Fruit fly (Drosophila melanogaster) whole organism, embryonic: ENCODE measurements around the gene CG32195.

ENCODE experiments used
- Adf1 ChIP-seq: fragments of 200-800 bp; sonication (Bioruptor generic); IDR thresholded peaks from 2 replicates; pipeline ENCODE4 v1.3.6; 2022; ENCODE audit warnings: missing biosample characterization, missing genetic modification characterization
- Aef1 ChIP-seq: fragments of 200-800 bp; sonication (Bioruptor generic); IDR thresholded peaks from 3 replicates; pipeline ENCODE4 v1.3.6; 2022; ENCODE audit warnings: missing biosample characterization, missing genetic modification characterization
- B-H2 ChIP-seq: fragments of 200-800 bp; sonication (Bioruptor generic); optimal IDR thresholded peaks from 2 replicates; lab custom pipeline; 2018; ENCODE audit warnings: missing biosample characterization, mild to moderate bottlenecking, missing genetic modification characterization
- BEAF-32 ChIP-seq: fragments of 200-800 bp; sonication (Bioruptor generic); optimal IDR thresholded peaks from 3 replicates; lab custom pipeline; 2017; ENCODE audit warnings: missing biosample characterization, missing genetic modification characterization, mild to moderate bottlenecking, moderate library complexity, missing genetic modification reagents
- CG10654 ChIP-seq: fragments of 200-800 bp; sonication (Bioruptor generic); optimal IDR thresholded peaks from 2 replicates; lab custom pipeline; 2016; ENCODE audit warnings: missing biosample characterization, missing genetic modification characterization
- CG11723 ChIP-seq: fragments of 200-800 bp; sonication (Bioruptor generic); optimal IDR thresholded peaks from 2 replicates; lab custom pipeline; 2017; ENCODE audit warnings: missing biosample characterization, mild to moderate bottlenecking, missing genetic modification characterization
- CG12104 ChIP-seq: fragments of 200-800 bp; sonication (Bioruptor generic); optimal IDR thresholded peaks from 3 replicates; lab custom pipeline; 2016; ENCODE audit warnings: missing biosample characterization, missing genetic modification characterization
- CG12744 ChIP-seq: fragments of 200-800 bp; sonication (Bioruptor generic); optimal IDR thresholded peaks from 2 replicates; lab custom pipeline; 2016; ENCODE audit warnings: missing biosample characterization, missing genetic modification characterization
- CG1529 ChIP-seq: fragments of 200-800 bp; sonication (Bioruptor generic); optimal IDR thresholded peaks from 3 replicates; lab custom pipeline; 2018; ENCODE audit warnings: missing biosample characterization, missing genetic modification characterization
- CG1647 ChIP-seq: fragments of 200-800 bp; sonication (Bioruptor generic); optimal IDR thresholded peaks from 3 replicates; lab custom pipeline; 2016; ENCODE audit warnings: missing biosample characterization, missing genetic modification characterization
- CG16779 ChIP-seq: fragments of 200-800 bp; sonication (Bioruptor generic); IDR thresholded peaks from 2 replicates; pipeline ENCODE4 v1.3.6; 2022; ENCODE audit warnings: missing biosample characterization, missing genetic modification characterization
- CG1832 ChIP-seq: fragments of 200-800 bp; sonication (Bioruptor generic); optimal IDR thresholded peaks from 2 replicates; lab custom pipeline; 2017; ENCODE audit warnings: missing biosample characterization, mild to moderate bottlenecking, missing genetic modification characterization, inconsistent platforms
- CG18476 ChIP-seq: fragments of 200-800 bp; sonication (Bioruptor generic); optimal IDR thresholded peaks from 2 replicates; lab custom pipeline; 2016; ENCODE audit warnings: missing biosample characterization, mild to moderate bottlenecking, missing genetic modification characterization
- CG2678 ChIP-seq: fragments of 200-800 bp; sonication (Bioruptor generic); optimal IDR thresholded peaks from 3 replicates; lab custom pipeline; 2019; ENCODE audit warnings: missing biosample characterization, mild to moderate bottlenecking, missing genetic modification characterization, moderate library complexity
- CG31365 ChIP-seq: fragments of 200-800 bp; sonication (Bioruptor generic); optimal IDR thresholded peaks from 2 replicates; lab custom pipeline; 2018; ENCODE audit warnings: missing biosample characterization, mild to moderate bottlenecking, missing genetic modification characterization
- CG4404 ChIP-seq: fragments of 200-800 bp; sonication (Bioruptor generic); IDR thresholded peaks from 2 replicates; pipeline ENCODE4 v1.3.6; 2022; ENCODE audit warnings: missing biosample characterization, missing genetic modification characterization
- CG4707 ChIP-seq: fragments of 200-800 bp; sonication (Bioruptor generic); optimal IDR thresholded peaks from 2 replicates; lab custom pipeline; 2018; ENCODE audit warnings: missing biosample characterization, mild to moderate bottlenecking, missing genetic modification characterization, moderate library complexity
- CG6683 ChIP-seq: fragments of 200-800 bp; sonication (Bioruptor generic); optimal IDR thresholded peaks from 2 replicates; lab custom pipeline; 2017; ENCODE audit warnings: missing biosample characterization, mild to moderate bottlenecking, missing genetic modification characterization, missing genetic modification reagents
- CG6791 ChIP-seq: fragments of 200-800 bp; sonication (Bioruptor generic); IDR thresholded peaks from 3 replicates; pipeline ENCODE4 v1.3.6; 2022; ENCODE audit warnings: missing biosample characterization, missing genetic modification characterization; ENCODE audit not compliant: partially characterized antibody
- CG6813 ChIP-seq: fragments of 200-800 bp; sonication (Bioruptor generic); optimal IDR thresholded peaks from 2 replicates; lab custom pipeline; 2017; ENCODE audit warnings: missing biosample characterization, missing genetic modification characterization, mild to moderate bottlenecking, moderate library complexity, missing genetic modification reagents
- CG8290 ChIP-seq, 3 experiments: fragments of 200-800 bp; sonication (Bioruptor generic); optimal IDR thresholded peaks; 2 replicates each; lab custom pipeline; 2016 to 2019; ENCODE audit warnings: missing biosample characterization in 3 of 3, missing genetic modification characterization in 3 of 3, mild to moderate bottlenecking in 2 of 3, moderate library complexity in 1 of 3
- CHES-1-like ChIP-seq: fragments of 200-800 bp; sonication (Bioruptor generic); optimal IDR thresholded peaks from 2 replicates; lab custom pipeline; 2016; ENCODE audit warnings: missing biosample characterization, missing genetic modification characterization
- CkIIα-i1 ChIP-seq: fragments of 200-800 bp; sonication (Bioruptor generic); IDR thresholded peaks from 2 replicates; pipeline ENCODE4 v1.3.6; 2022; ENCODE audit warnings: missing biosample characterization, missing genetic modification characterization
- Dek ChIP-seq: fragments of 200-800 bp; sonication (Bioruptor generic); optimal IDR thresholded peaks from 3 replicates; lab custom pipeline; 2019; ENCODE audit warnings: missing biosample characterization, mild to moderate bottlenecking, missing genetic modification characterization, moderate library complexity
- Dip3 ChIP-seq: fragments of 200-800 bp; sonication (Bioruptor generic); optimal IDR thresholded peaks from 3 replicates; lab custom pipeline; 2016; ENCODE audit warnings: missing biosample characterization, missing genetic modification characterization
- Fer2 ChIP-seq: fragments of 200-800 bp; sonication (Bioruptor generic); optimal IDR thresholded peaks from 2 replicates; lab custom pipeline; 2018; ENCODE audit warnings: missing biosample characterization, mild to moderate bottlenecking, missing genetic modification characterization, moderate library complexity
- Hr39 ChIP-seq: fragments of >200 bp; optimal IDR thresholded peaks from 2 replicates; lab custom pipeline; 2017
- Mes4 ChIP-seq: fragments of 200-800 bp; sonication (Bioruptor generic); optimal IDR thresholded peaks from 2 replicates; lab custom pipeline; 2016; ENCODE audit warnings: missing biosample characterization, missing genetic modification characterization
- Nf-YA ChIP-seq: fragments of 200-800 bp; sonication (Bioruptor generic); IDR thresholded peaks from 2 replicates; pipeline ENCODE4 v1.3.6; 2022; ENCODE audit warnings: missing biosample characterization, missing genetic modification characterization
- Stat92E ChIP-seq, 3 experiments: fragments of >200 bp in 2 of 3; fragments of 200-800 bp in 1 of 3; sonication (Bioruptor generic) in 1 of 3; optimal IDR thresholded peaks; 2 replicates each; lab custom pipeline; 2017 to 2019; ENCODE audit warnings: missing biosample characterization in 3 of 3, missing genetic modification characterization in 3 of 3, mild to moderate bottlenecking in 1 of 3, moderate library complexity in 1 of 3
- TFAM ChIP-seq: fragments of 200-800 bp; sonication (Bioruptor generic); optimal IDR thresholded peaks from 2 replicates; lab custom pipeline; 2017; ENCODE audit warnings: missing biosample characterization, missing genetic modification characterization, inconsistent platforms
- amos ChIP-seq: fragments of 200-800 bp; sonication (Bioruptor generic); IDR thresholded peaks from 2 replicates; pipeline ENCODE4 v1.3.6; 2022; ENCODE audit warnings: missing biosample characterization, missing genetic modification characterization; ENCODE audit not compliant: partially characterized antibody
- ase ChIP-seq: fragments of 200-800 bp; sonication (Bioruptor generic); IDR thresholded peaks from 3 replicates; pipeline ENCODE4 v1.3.6; 2022; ENCODE audit warnings: missing biosample characterization, missing genetic modification characterization
- bcd ChIP-seq: fragments of 200-800 bp; sonication (Bioruptor generic); optimal IDR thresholded peaks from 2 replicates; lab custom pipeline; 2017; ENCODE audit warnings: missing biosample characterization, mild to moderate bottlenecking, missing genetic modification characterization
- cwo ChIP-seq: fragments of 200-800 bp; sonication (Bioruptor generic); optimal IDR thresholded peaks from 3 replicates; lab custom pipeline; 2017; ENCODE audit warnings: missing biosample characterization, missing genetic modification characterization, mild to moderate bottlenecking, moderate library complexity, missing genetic modification reagents
- fd64A ChIP-seq: fragments of 200-800 bp; sonication (Bioruptor generic); optimal IDR thresholded peaks from 3 replicates; lab custom pipeline; 2018; ENCODE audit warnings: missing biosample characterization, mild to moderate bottlenecking, missing genetic modification characterization
- fru ChIP-seq: fragments of >200 bp; optimal IDR thresholded peaks from 2 replicates; lab custom pipeline; 2017
- fu2 ChIP-seq: fragments of 200-800 bp; sonication (Bioruptor generic); optimal IDR thresholded peaks from 2 replicates; lab custom pipeline; 2016; ENCODE audit warnings: missing biosample characterization, missing genetic modification characterization
- gfzf ChIP-seq: fragments of 200-800 bp; sonication (Bioruptor generic); optimal IDR thresholded peaks from 2 replicates; lab custom pipeline; 2016; ENCODE audit warnings: missing biosample characterization, mild to moderate bottlenecking, missing genetic modification characterization, moderate library complexity
- gt ChIP-seq: fragments of 200-800 bp; sonication (Bioruptor generic); IDR thresholded peaks from 2 replicates; pipeline ENCODE4 v1.3.6; 2022; ENCODE audit warnings: missing biosample characterization, missing genetic modification characterization
- inv ChIP-seq: fragments of 200-800 bp; sonication (Bioruptor generic); IDR thresholded peaks from 2 replicates; pipeline ENCODE4 v1.3.6; 2022; ENCODE audit warnings: missing biosample characterization, missing genetic modification characterization; ENCODE audit not compliant: partially characterized antibody
- jing ChIP-seq: fragments of 200-800 bp; sonication (Bioruptor generic); optimal IDR thresholded peaks from 2 replicates; lab custom pipeline; 2018; ENCODE audit warnings: missing biosample characterization, mild to moderate bottlenecking, missing genetic modification characterization
- lilli ChIP-seq: fragments of 200-800 bp; sonication (Bioruptor generic); optimal IDR thresholded peaks from 3 replicates; lab custom pipeline; 2016; ENCODE audit warnings: missing biosample characterization, missing genetic modification characterization
- mam ChIP-seq: fragments of 200-800 bp; sonication (Bioruptor generic); optimal IDR thresholded peaks from 3 replicates; lab custom pipeline; 2016; ENCODE audit warnings: missing biosample characterization, missing genetic modification characterization
- nerfin-2 ChIP-seq: fragments of 200-800 bp; sonication (Bioruptor generic); IDR thresholded peaks from 2 replicates; pipeline ENCODE4 v1.3.6; 2022; ENCODE audit warnings: missing biosample characterization, missing genetic modification characterization; ENCODE audit not compliant: partially characterized antibody
- pho ChIP-seq: fragments of 200-800 bp; sonication (Bioruptor generic); optimal IDR thresholded peaks from 2 replicates; lab custom pipeline; 2016; ENCODE audit warnings: missing biosample characterization, missing genetic modification characterization
- pita ChIP-seq: fragments of 200-800 bp; sonication (Bioruptor generic); optimal IDR thresholded peaks from 2 replicates; lab custom pipeline; 2017; ENCODE audit warnings: missing biosample characterization, mild to moderate bottlenecking, missing genetic modification characterization
- psq ChIP-seq: fragments of 200-800 bp; sonication (Bioruptor generic); optimal IDR thresholded peaks from 2 replicates; lab custom pipeline; 2017; ENCODE audit warnings: missing biosample characterization, missing genetic modification characterization
- sim ChIP-seq: fragments of 200-800 bp; sonication (Bioruptor generic); IDR thresholded peaks from 2 replicates; pipeline ENCODE4 v1.3.6; 2022; ENCODE audit warnings: missing biosample characterization, missing genetic modification characterization
- slbo ChIP-seq: fragments of 200-800 bp; sonication (Bioruptor generic); IDR thresholded peaks from 2 replicates; pipeline ENCODE4 v1.3.6; 2022; ENCODE audit warnings: missing biosample characterization, missing genetic modification characterization
- trh ChIP-seq: fragments of 200-800 bp; sonication (Bioruptor generic); optimal IDR thresholded peaks from 2 replicates; lab custom pipeline; 2016; ENCODE audit warnings: missing biosample characterization, missing genetic modification characterization
- z ChIP-seq: fragments of 200-800 bp; sonication (Bioruptor generic); IDR thresholded peaks from 3 replicates; pipeline ENCODE4 v1.3.6; 2022; ENCODE audit warnings: missing biosample characterization, missing genetic modification characterization

Gene CG32195

dm6 chr3L:18088027-18088426, 24.7 kb upstream of the CG32195 start (continued):
- TF ChIP-seq CG6813 (no peak), CG1832 (no peak), bcd (peak; percentile 2), Stat92E (GFP tag; optimal IDR thresholded peaks at IDR 0.05; lab: Kevin White, UChicago) (no peak), jing (no peak), CG1647 (no peak), fd64A (GFP tag; lab: Kevin White, UChicago) (no peak), slbo (GFP tag; lab: Robert Waterston, UW) (no peak), sim (GFP tag; lab: Robert Waterston, UW) (no peak), mam (no peak), trh (GFP tag; lab: Kevin White, UChicago) (no peak), CG12104 (GFP tag; lab: Kevin White, UChicago) (no peak), fru (lab: Kevin White, UChicago) (no peak), pho (no peak), Mes4 (GFP tag; lab: Kevin White, UChicago) (no peak), CG31365 (tag; lab: Kevin White, UChicago) (peak; percentile 99), CG18476 (GFP tag; lab: Kevin White, UChicago) (no peak), psq (GFP tag; lab: Kevin White, UChicago) (no peak), CkIIα-i1 (no peak), BEAF-32 (GFP tag; lab: Kevin White, UChicago) (peak; percentile 43), Adf1 (GFP tag; lab: Robert Waterston, UW) (no peak), Aef1 (GFP tag; lab: Robert Waterston, UW) (no peak), amos (GFP tag; lab: Robert Waterston, UW) (peak; percentile 63), CG11723 (GFP tag; lab: Kevin White, UChicago) (no peak), inv (GFP tag; lab: Robert Waterston, UW) (no peak), pita (GFP tag; lab: Kevin White, UChicago) (no peak), CHES-1-like (GFP tag; lab: Kevin White, UChicago) (no peak), CG6683 (GFP tag; lab: Kevin White, UChicago) (no peak), CG16779 (GFP tag; lab: Robert Waterston, UW) (no peak), CG10654 (GFP tag; lab: Kevin White, UChicago) (no peak), B-H2 (GFP tag; lab: Kevin White, UChicago) (no peak), z (GFP tag; lab: Robert Waterston, UW) (no peak), lilli (GFP tag; lab: Kevin White, UChicago) (no peak), CG1529 (GFP tag; lab: Kevin White, UChicago) (no peak), CG2678 (tag; lab: Kevin White, UChicago) (no peak), TFAM (no peak), CG4404 (no peak), Nf-YA (GFP tag; lab: Robert Waterston, UW) (no peak), ase (no peak), Dek (tag; lab: Kevin White, UChicago) (peak; percentile 17), CG4707 (GFP tag; lab: Kevin White, UChicago) (no peak), gt (GFP tag; lab: Robert Waterston, UW) (no peak), CG6791 (GFP tag; lab: Robert Waterston, UW) (no peak), gfzf (no peak), CG8290 (GFP tag; optimal IDR thresholded peaks at IDR 0.05; lab: Kevin White, UChicago) (peak; percentile 78), CG8290 (tag; optimal IDR thresholded peaks at IDR 0.05; lab: Kevin White, UChicago) (peak in 1 of 2 experiments; percentile 88), Fer2 (tag; lab: Kevin White, UChicago) (no peak), CG12744 (GFP tag; lab: Kevin White, UChicago) (peak; percentile 19), cwo (GFP tag; lab: Kevin White, UChicago) (no peak), Dip3 (GFP tag; lab: Kevin White, UChicago) (no peak), fu2 (no peak), Hr39 (no peak), nerfin-2 (peak; percentile 18; the same call in 1 of the 2 replicates)
